Worm (Caenorhabditis elegans) whole organism, L3 larva: Measurements from ENCODE around the gene Y69H2.3.

Experiments used
- egl-27 ChIP-seq: sonication (generic microtip); optimal IDR thresholded peaks from 4 replicates; lab custom pipeline; 2017; ENCODE audit warnings: missing biosample characterization, missing genetic modification reagents, missing genetic modification characterization
- lin-15B ChIP-seq: fragments of 150-350 bp; optimal IDR thresholded peaks from 2 replicates; lab custom pipeline; 2014; ENCODE audit warnings: missing biosample characterization, missing genetic modification characterization
- nhr-11 ChIP-seq: fragments of 150-350 bp; optimal IDR thresholded peaks from 2 replicates; lab custom pipeline; 2014; ENCODE audit warnings: missing biosample characterization, missing genetic modification characterization
- nhr-237 ChIP-seq: fragments of 150-350 bp; optimal IDR thresholded peaks from 2 replicates; lab custom pipeline; 2014; ENCODE audit warnings: missing biosample characterization, missing genetic modification characterization
- nhr-77 ChIP-seq: fragments of 150-350 bp; optimal IDR thresholded peaks from 2 replicates; lab custom pipeline; 2014; ENCODE audit warnings: missing biosample characterization, missing genetic modification characterization
- pha-4 ChIP-seq: fragments of 150-350 bp; optimal IDR thresholded peaks from 2 replicates; lab custom pipeline; 2014; ENCODE audit warnings: missing biosample characterization, missing genetic modification reagents, missing genetic modification characterization
- skn-1 ChIP-seq: fragments of 150-350 bp; optimal IDR thresholded peaks from 2 replicates; lab custom pipeline; 2014; ENCODE audit warnings: missing biosample characterization, missing genetic modification characterization
- snpc-4 ChIP-seq: fragments of 150-350 bp; optimal IDR thresholded peaks from 2 replicates; lab custom pipeline; 2014; ENCODE audit warnings: missing biosample characterization, missing genetic modification characterization
- tbx-2 ChIP-seq: sonication (generic microtip); optimal IDR thresholded peaks from 2 replicates; lab custom pipeline; 2016; ENCODE audit warnings: mild to moderate bottlenecking, missing genetic modification characterization, missing compliant biosample characterization
- unc-39 ChIP-seq: sonication (generic microtip); optimal IDR thresholded peaks from 4 replicates; lab custom pipeline; 2017; ENCODE audit warnings: missing biosample characterization, missing genetic modification characterization

DNA sequence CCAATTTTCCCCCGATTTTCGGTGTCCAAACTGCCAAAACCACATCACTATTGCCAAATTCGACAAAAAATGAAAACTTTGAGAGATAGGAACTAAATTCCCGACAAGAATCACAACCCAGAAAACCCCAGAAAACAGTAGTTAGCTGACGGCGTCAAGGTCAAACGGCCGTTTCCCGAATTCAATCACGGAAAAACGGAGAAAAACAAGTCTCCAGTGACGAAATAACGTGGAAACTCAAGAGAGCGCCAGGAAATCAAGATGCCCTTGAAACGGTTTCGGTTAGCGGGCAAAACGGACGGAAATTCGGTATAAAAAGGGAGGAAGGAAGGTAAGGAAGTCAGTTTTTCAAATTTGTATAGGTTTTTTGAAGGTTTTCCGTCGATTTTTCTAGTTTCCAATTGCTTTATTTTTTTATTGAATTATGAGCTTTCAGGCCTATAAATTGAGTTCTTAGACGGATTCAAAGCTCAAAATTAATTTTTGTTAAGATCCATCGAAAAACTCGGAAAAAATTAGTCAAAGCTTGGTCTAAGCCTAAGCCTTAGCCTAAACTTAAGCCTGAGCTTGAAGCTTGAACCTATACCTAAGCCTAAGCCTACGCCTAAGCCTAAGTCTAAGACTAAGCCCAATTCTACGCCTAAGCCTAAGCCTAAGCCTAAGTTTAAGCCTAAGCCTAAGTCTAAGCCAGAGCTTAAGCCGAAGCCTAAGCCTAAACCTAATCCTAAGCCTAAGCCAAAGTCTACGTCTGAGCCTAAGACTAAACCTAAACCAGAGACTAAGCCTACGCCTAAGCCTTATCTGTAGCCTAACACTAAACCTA lies 26.2 kb downstream of the Y69H2.3 start:
- TF ChIP-seq nhr-77 (no peak), egl-27 (tag; lab: Kevin White, UChicago) (no peak), nhr-237 (tag; lab: Kevin White, UChicago) (no peak), lin-15B (tag; lab: Kevin White, UChicago) (peak; percentile 6), pha-4 (tag; lab: Kevin White, UChicago) (no peak), snpc-4 (tag; lab: Kevin White, UChicago) (no peak), tbx-2 (tag; lab: Kevin White, UChicago) (no peak), unc-39 (tag; lab: Kevin White, UChicago) (no peak), nhr-11 (tag; lab: Kevin White, UChicago) (no peak), skn-1 (tag; lab: Kevin White, UChicago) (no peak)
